Worm (Caenorhabditis elegans): ENCODE data around the gene gst-15.

The gst-15 gene

DNA sequence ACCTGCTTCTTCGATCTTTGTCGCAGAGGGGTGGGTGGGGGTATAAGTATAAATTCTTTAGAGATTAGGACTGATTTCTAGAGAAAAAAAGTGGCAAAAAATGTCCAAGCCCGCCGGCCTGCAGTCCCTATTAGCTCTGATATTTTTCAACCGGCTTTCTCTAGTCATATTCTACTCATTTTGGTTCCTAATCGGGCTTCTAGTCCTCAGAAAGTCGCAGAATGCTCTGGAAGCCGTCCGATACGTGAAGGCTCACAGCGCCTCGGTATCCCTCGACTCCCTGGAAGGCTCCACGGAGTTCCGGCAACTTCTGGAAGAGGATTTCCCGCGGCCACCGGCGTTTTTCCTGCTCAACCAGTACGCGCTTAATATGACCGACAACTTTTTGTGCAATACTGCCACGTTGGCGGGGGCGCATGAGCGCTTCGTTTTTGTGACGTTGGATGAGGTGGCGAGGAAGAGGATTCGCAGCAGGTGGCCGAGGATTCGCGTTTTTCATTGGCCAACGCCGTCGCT lies 27.3 kb downstream of the gst-15 start, which contains the start of gene Y48E1B.8:
Gene Y48E1B.8, plus strand, starts transcription at position 51 of the 516 bp plus-strand sequence.
- no peak for TF ChIP-seq mec-3 (tag; optimal IDR thresholded peaks at IDR 0.05; ENCODE audit: borderline replicate concordance)
- TF ChIP-seq ztf-16 (tag; optimal IDR thresholded peaks at IDR 0.05) = no peak
- no peak for TF ChIP-seq ceh-18 (tag; optimal IDR thresholded peaks at IDR 0.05)
- TF ChIP-seq C08G9.2 (tag; optimal IDR thresholded peaks at IDR 0.05) = peak; percentile 14
- no peak for TF ChIP-seq pat-9 (tag; optimal IDR thresholded peaks at IDR 0.05)
- no peak for TF ChIP-seq K09A11.1 (tag; optimal IDR thresholded peaks at IDR 0.05; ENCODE audit: insufficient read depth)
- TF ChIP-seq sox-2 (GFP tag; IDR thresholded peaks at IDR 0.05) = no peak

DNA sequence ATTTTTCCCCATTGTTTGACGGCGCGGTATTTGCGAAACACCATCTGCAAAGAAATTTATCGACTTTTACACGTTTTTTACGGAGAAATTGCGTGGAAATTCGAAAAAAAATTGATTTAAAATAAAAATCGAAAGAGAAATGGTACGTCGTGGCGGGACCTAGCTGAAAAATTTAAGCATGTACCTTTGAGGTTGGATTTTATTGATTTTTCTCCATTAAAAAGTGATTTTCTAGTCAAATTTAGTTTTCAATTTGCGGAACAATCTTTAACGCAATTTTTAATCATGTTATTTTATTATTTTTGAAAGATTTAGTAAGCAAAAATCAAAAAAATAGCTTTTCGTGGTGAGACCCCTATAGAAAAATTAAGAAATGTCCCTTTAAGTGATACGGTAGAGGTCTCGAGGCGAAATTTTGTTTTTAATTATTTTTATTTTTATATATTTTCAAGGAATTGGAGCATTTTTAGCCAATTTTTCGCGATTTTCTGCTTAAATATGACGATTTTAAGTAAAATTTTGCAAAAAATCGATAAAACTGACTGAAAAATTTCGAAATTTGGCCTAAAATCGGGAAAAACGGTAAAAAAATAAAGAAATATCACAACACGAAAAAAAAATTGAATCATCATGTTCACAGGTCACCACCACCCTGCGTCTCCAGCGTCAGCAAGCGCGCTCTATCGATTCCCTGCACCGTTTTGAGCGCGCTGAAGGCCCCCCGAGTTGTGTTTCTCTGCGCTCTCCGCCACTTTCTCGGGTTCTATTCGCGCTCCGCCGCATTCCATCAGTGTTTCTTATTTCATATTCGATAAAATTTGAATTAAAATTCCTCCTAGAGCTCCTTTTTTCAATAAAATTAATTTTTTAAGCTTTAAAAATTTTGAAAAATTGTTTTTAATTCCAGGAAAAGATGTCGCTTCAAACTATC lies 37.7 kb downstream of the gst-15 start, which contains the start of the genes mrpl-37 and lin-38:
Gene mrpl-37, minus strand, starts transcription at position 51 of the 931 bp plus-strand sequence.
Gene lin-38, plus strand, starts transcription at position 908 of the 931 bp plus-strand sequence.
- TF ChIP-seq ets-4 (tag; optimal IDR thresholded peaks at IDR 0.05) = no peak
- TF ChIP-seq ceh-34 (tag; optimal IDR thresholded peaks at IDR 0.05) = peak; percentile 52
- no peak for TF ChIP-seq unc-3 (GFP tag; conservative IDR thresholded peaks at IDR 0.05)
- TF ChIP-seq unc-3 (tag; optimal IDR thresholded peaks at IDR 0.05) = peak; percentile 3
- TF ChIP-seq gmeb-2 (tag; optimal IDR thresholded peaks at IDR 0.05) = no peak
- TF ChIP-seq ceh-2 (tag; optimal IDR thresholded peaks at IDR 0.05) = no peak
- no peak for TF ChIP-seq sdc-2 (tag; optimal IDR thresholded peaks at IDR 0.05)
- TF ChIP-seq dve-1 (tag; optimal IDR thresholded peaks at IDR 0.05) = no peak
- TF ChIP-seq hlh-13 (GFP tag; optimal IDR thresholded peaks at IDR 0.05) = no peak
- TF ChIP-seq ceh-22 (tag; optimal IDR thresholded peaks at IDR 0.05) = no peak
- TF ChIP-seq ztf-16 (tag; optimal IDR thresholded peaks at IDR 0.05) = no peak
- no peak for TF ChIP-seq odd-2 (tag; optimal IDR thresholded peaks at IDR 0.05)
- no peak for TF ChIP-seq ahr-1 (tag; optimal IDR thresholded peaks at IDR 0.05)
- TF ChIP-seq T23F11.4 (GFP tag; optimal IDR thresholded peaks at IDR 0.05) = no peak
- TF ChIP-seq lim-6 (tag; optimal IDR thresholded peaks at IDR 0.05) = no peak
- TF ChIP-seq syd-9 (tag; optimal IDR thresholded peaks at IDR 0.05) = no peak
- no peak for TF ChIP-seq unc-86 (tag; optimal IDR thresholded peaks at IDR 0.05)
- no peak for TF ChIP-seq ceh-30 (tag; optimal IDR thresholded peaks at IDR 0.05)
- TF ChIP-seq mec-3 (tag; optimal IDR thresholded peaks at IDR 0.05; ENCODE audit: borderline replicate concordance) = no peak
- TF ChIP-seq ceh-45 (GFP tag; IDR thresholded peaks at IDR 0.05) = no peak
- no peak for TF ChIP-seq hlh-15 (tag; optimal IDR thresholded peaks at IDR 0.05)
- peak; percentile 69 for TF ChIP-seq ceh-48 (tag; optimal IDR thresholded peaks at IDR 0.05)
- no peak for TF ChIP-seq Y22D7AL.16 (tag; optimal IDR thresholded peaks at IDR 0.05)
- TF ChIP-seq nfya-1 (tag; optimal IDR thresholded peaks at IDR 0.05) = peak; percentile 67
- peak; percentile 62 for TF ChIP-seq hlh-30 (tag; optimal IDR thresholded peaks at IDR 0.05; ENCODE audit: insufficient read depth)
- no peak for TF ChIP-seq fkh-6 (tag; optimal IDR thresholded peaks at IDR 0.05)
- no peak for TF ChIP-seq hlh-6 (tag; optimal IDR thresholded peaks at IDR 0.05)
- TF ChIP-seq elt-4 (tag; optimal IDR thresholded peaks at IDR 0.05) = no peak
- no peak for TF ChIP-seq dmd-4 (tag; optimal IDR thresholded peaks at IDR 0.05; ENCODE audit: borderline replicate concordance)
- no peak for TF ChIP-seq elt-2 (tag; optimal IDR thresholded peaks at IDR 0.05)
- peak; percentile 33 for TF ChIP-seq ceh-18 (tag; optimal IDR thresholded peaks at IDR 0.05)
- TF ChIP-seq ceh-9 (tag; optimal IDR thresholded peaks at IDR 0.05) = no peak
- no peak for TF ChIP-seq ref-2 (tag; optimal IDR thresholded peaks at IDR 0.05)
- TF ChIP-seq ama-1 (optimal IDR thresholded peaks at IDR 0.05) = no peak
- TF ChIP-seq fax-1 (tag; optimal IDR thresholded peaks at IDR 0.05) = no peak
- TF ChIP-seq ceh-19 (GFP tag; optimal IDR thresholded peaks at IDR 0.05) = no peak
- no peak for TF ChIP-seq nhr-11 (tag; optimal IDR thresholded peaks at IDR 0.05)
- peak; percentile 70 for TF ChIP-seq ceh-31 (tag; optimal IDR thresholded peaks at IDR 0.05)
- TF ChIP-seq npax-4 (tag; optimal IDR thresholded peaks at IDR 0.05) = no peak
- TF ChIP-seq madf-2 (tag; optimal IDR thresholded peaks at IDR 0.05) = no peak
- TF ChIP-seq pat-9 (tag; optimal IDR thresholded peaks at IDR 0.05) = no peak
- no peak for TF ChIP-seq ttx-3 (tag; optimal IDR thresholded peaks at IDR 0.05)
- TF ChIP-seq C38D4.7 (GFP tag; optimal IDR thresholded peaks at IDR 0.05) = no peak
- no peak for TF ChIP-seq fkh-10 (GFP tag; optimal IDR thresholded peaks at IDR 0.05)
- TF ChIP-seq K02D7.2 (tag; optimal IDR thresholded peaks at IDR 0.05) = no peak
